Worm (Caenorhabditis elegans) whole organism, L1 larva: Measurements from ENCODE around the gene cgr-1.

Experiments used
- ceh-88 ChIP-seq: fragments of 200-800 bp; sonication (Bioruptor generic); IDR thresholded peaks from 2 replicates; pipeline ENCODE4 v1.3.6; 2022; ENCODE audit warnings: missing genetic modification characterization, missing compliant biosample characterization
- nhr-76 ChIP-seq: sonication (generic microtip); optimal IDR thresholded peaks from 2 replicates; lab custom pipeline; 2017; ENCODE audit warnings: missing biosample characterization, missing genetic modification characterization
- sox-4 ChIP-seq: sonication (generic microtip); optimal IDR thresholded peaks from 2 replicates; lab custom pipeline; 2016; ENCODE audit warnings: missing genetic modification characterization, missing compliant biosample characterization

DNA sequence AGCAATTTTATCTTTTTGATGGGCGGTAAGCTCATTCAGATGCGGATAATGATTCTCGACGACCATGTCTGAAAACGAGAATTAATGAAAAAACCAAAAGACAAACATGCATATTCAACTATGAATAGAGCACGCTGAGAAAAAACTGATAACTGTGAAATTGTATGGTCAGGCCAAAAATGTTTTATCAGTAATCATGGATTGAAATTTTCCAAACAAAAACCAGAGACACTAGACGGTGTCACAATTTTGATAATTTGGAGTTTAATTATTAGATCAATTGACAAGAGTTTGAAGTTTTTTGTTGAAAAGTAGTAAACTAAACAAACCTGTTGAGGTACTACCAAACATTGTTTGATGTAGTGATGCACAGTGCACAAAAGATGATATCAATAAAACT lies at the start of gene cgr-1:
- TF ChIP-seq sox-4 (tag; lab: Kevin White, UChicago) (no peak), nhr-76 (tag; lab: Kevin White, UChicago) (no peak), ceh-88 (GFP tag; lab: Robert Waterston, UW) (no peak)
